Worm (Caenorhabditis elegans) whole organism, midembryonic: ENCODE results near the gene F36F12.2.

Source experiments
- T22C8.4 ChIP-seq: fragments of 200-800 bp; sonication (Bioruptor generic); IDR thresholded peaks from 2 replicates; pipeline ENCODE4 v1.3.6; 2022; ENCODE audit warnings: missing genetic modification characterization, missing compliant biosample characterization
- flt-1 ChIP-seq: fragments of 200-800 bp; sonication (Bioruptor generic); IDR thresholded peaks from 2 replicates; pipeline ENCODE4 v1.3.6; 2022; ENCODE audit warnings: missing genetic modification characterization, missing compliant biosample characterization
- klf-2 ChIP-seq: fragments of 200-800 bp; sonication (Bioruptor generic); conservative IDR thresholded peaks from 2 replicates; pipeline ENCODE4 v1.3.6; 2022; ENCODE audit warnings: missing genetic modification reagents, missing genetic modification characterization, missing compliant biosample characterization
- med-1 ChIP-seq: sonication (generic microtip); optimal IDR thresholded peaks from 2 replicates; lab custom pipeline; 2017; ENCODE audit warnings: missing genetic modification characterization, mild to moderate bottlenecking, missing compliant biosample characterization, antibody characterized with exemption, missing genetic modification reagents; ENCODE audit not compliant: insufficient read depth
- ref-1 ChIP-seq: fragments of 200-800 bp; sonication (Bioruptor generic); conservative IDR thresholded peaks from 2 replicates; pipeline ENCODE4 v1.3.6; 2022; ENCODE audit warnings: missing genetic modification reagents, missing genetic modification characterization, missing compliant biosample characterization
- tab-1 ChIP-seq: fragments of 200-800 bp; sonication (Bioruptor generic); IDR thresholded peaks from 2 replicates; pipeline ENCODE4 v1.3.6; 2022; ENCODE audit warnings: missing genetic modification characterization, missing compliant biosample characterization
- ztf-23 ChIP-seq: fragments of 200-800 bp; sonication (Bioruptor generic); IDR thresholded peaks from 2 replicates; pipeline ENCODE4 v1.3.6; 2022; ENCODE audit warnings: missing genetic modification reagents, missing genetic modification characterization, missing compliant biosample characterization
- ztf-29 ChIP-seq: fragments of 200-800 bp; sonication (Bioruptor generic); IDR thresholded peaks from 2 replicates; pipeline ENCODE4 v1.3.6; 2022; ENCODE audit warnings: missing genetic modification reagents, missing genetic modification characterization, missing compliant biosample characterization

DNA sequence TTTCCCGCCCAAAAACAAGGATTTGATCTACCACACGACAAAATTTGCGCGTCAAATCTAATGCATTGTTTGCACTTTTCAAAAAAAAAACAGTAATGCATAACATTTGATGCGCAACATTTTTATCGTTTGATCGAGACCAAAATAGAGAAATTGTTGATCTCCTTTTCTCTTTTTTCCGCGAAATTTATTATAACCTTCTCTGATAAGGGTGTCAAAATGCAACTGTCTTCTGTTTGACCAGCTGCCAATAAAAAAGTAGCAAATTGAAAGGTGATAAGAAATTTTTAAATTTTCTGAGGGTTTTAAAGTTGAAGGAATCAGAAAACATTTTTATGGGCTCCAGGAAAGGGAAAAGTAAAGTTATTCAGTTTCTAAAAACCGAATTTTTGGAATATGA is 41.9 kb upstream of the F36F12.2 start:
- TF ChIP-seq T22C8.4 (GFP tag; lab: Robert Waterston, UW) (no peak), flt-1 (GFP tag; lab: Robert Waterston, UW) (no peak), med-1 (GFP tag; lab: Kevin White, UChicago) (no peak), tab-1 (GFP tag; lab: Robert Waterston, UW) (no peak), ztf-23 (GFP tag; lab: Robert Waterston, UW) (no peak), ref-1 (no peak), ztf-29 (no peak), klf-2 (GFP tag; lab: Robert Waterston, UW) (no peak)
